Fruit fly (Drosophila melanogaster): ENCODE measurements around the gene tin.

The tin gene

dm6 chr3R:21359375-21360191, 19.2 kb upstream of the tin start:
- TF ChIP-seq CG8478 (optimal IDR thresholded peaks at IDR 0.05) (no peak), CTCF (optimal IDR thresholded peaks at IDR 0.05) (no peak)

- TF ChIP-seq CTCF (optimal IDR thresholded peaks at IDR 0.05) (no peak), CG8478 (optimal IDR thresholded peaks at IDR 0.05) (no peak)
Measured at dm6 chr3R:21360192-21360535, 18.6 kb upstream of the tin start.

dm6 chr3R:21365262-21365661, 13.5 kb upstream of the tin start:
- no peak for TF ChIP-seq CTCF (optimal IDR thresholded peaks at IDR 0.05)
- TF ChIP-seq CG8478 (optimal IDR thresholded peaks at IDR 0.05), result no peak

- no peak for TF ChIP-seq CG8478 (optimal IDR thresholded peaks at IDR 0.05)
- TF ChIP-seq CTCF (optimal IDR thresholded peaks at IDR 0.05), result no peak
Measured at dm6 chr3R:21368444-21368843, 10.3 kb upstream of the tin start.

dm6 chr3R:21373403-21374326, 5.1 kb upstream of the tin start:
- TF ChIP-seq CG8478 (optimal IDR thresholded peaks at IDR 0.05) (no peak), CTCF (optimal IDR thresholded peaks at IDR 0.05) (peak in 1 of 2 experiments; percentile 45)

- TF ChIP-seq CTCF (optimal IDR thresholded peaks at IDR 0.05) (peak in 1 of 2 experiments; percentile 33), CG8478 (optimal IDR thresholded peaks at IDR 0.05) (no peak)
Measured at dm6 chr3R:21376331-21376761, 2.4 kb upstream of the tin start.

dm6 chr3R:21376859-21377607, 1.7 kb upstream of the tin start:
- no peak for TF ChIP-seq CG8478 (optimal IDR thresholded peaks at IDR 0.05)
- peak in 1 of 2 experiments; percentile 18 for TF ChIP-seq CTCF (optimal IDR thresholded peaks at IDR 0.05)

dm6 chr3R:21379927-21380326, 1.1 kb downstream of the tin start:
- TF ChIP-seq CG8478 (optimal IDR thresholded peaks at IDR 0.05), result no peak
- TF ChIP-seq CTCF (optimal IDR thresholded peaks at IDR 0.05), result no peak

- peak; percentile 52 to 78 for TF ChIP-seq CTCF (optimal IDR thresholded peaks at IDR 0.05)
- TF ChIP-seq CG8478 (optimal IDR thresholded peaks at IDR 0.05), result no peak
Measured at dm6 chr3R:21386132-21386531, 7.4 kb downstream of the tin start.

- TF ChIP-seq CTCF (optimal IDR thresholded peaks at IDR 0.05) (no peak), CG8478 (optimal IDR thresholded peaks at IDR 0.05) (no peak)
Measured at dm6 chr3R:21387356-21387980, 8.7 kb downstream of the tin start.

dm6 chr3R:21388564-21388963, 9.8 kb downstream of the tin start, which contains the start of gene bap:
Gene bap, plus strand, starts transcription at chr3R:21388880.
- TF ChIP-seq CTCF (optimal IDR thresholded peaks at IDR 0.05) (no peak), CG8478 (optimal IDR thresholded peaks at IDR 0.05) (no peak)

- no peak for TF ChIP-seq CG8478 (optimal IDR thresholded peaks at IDR 0.05)
- TF ChIP-seq CTCF (optimal IDR thresholded peaks at IDR 0.05), result no peak
Measured at dm6 chr3R:21390959-21391358, 12.2 kb downstream of the tin start.

- TF ChIP-seq CG8478 (optimal IDR thresholded peaks at IDR 0.05) (no peak), CTCF (optimal IDR thresholded peaks at IDR 0.05) (no peak)
Measured at dm6 chr3R:21392221-21392620, 13.4 kb downstream of the tin start.

- TF ChIP-seq CG8478 (optimal IDR thresholded peaks at IDR 0.05) (no peak), CTCF (optimal IDR thresholded peaks at IDR 0.05) (no peak)
Measured at dm6 chr3R:21393005-21393729, 14.4 kb downstream of the tin start.
